Worm (Caenorhabditis elegans): ENCODE data around the gene seip-1.

The seip-1 gene

ce11 chrV:6030559-6030975 is 22.5 kb downstream of the seip-1 start (continued):
- TF ChIP-seq elt-2 (tag; optimal IDR thresholded peaks at IDR 0.05) (no peak), unc-86 (tag; optimal IDR thresholded peaks at IDR 0.05) (no peak), aly-2 (tag; optimal IDR thresholded peaks at IDR 0.05) (no peak), tbx-2 (tag; optimal IDR thresholded peaks at IDR 0.05) (peak; percentile 6), lin-15B (tag; optimal IDR thresholded peaks at IDR 0.05) (no peak), hpl-2 (GFP tag; optimal IDR thresholded peaks at IDR 0.05) (no peak)

- TF ChIP-seq lin-13 (GFP tag; optimal IDR thresholded peaks at IDR 0.05) (no peak), nhr-85 (tag) (peak; percentile 3), blmp-1 (tag; optimal IDR thresholded peaks at IDR 0.05) (peak; percentile 17), irx-1 (tag; optimal IDR thresholded peaks at IDR 0.05) (no peak)
These were observed 31.0 kb downstream of the seip-1 start for ce11 chrV:6022076-6022475.

- TF ChIP-seq Y116A8C.19 (tag; optimal IDR thresholded peaks at IDR 0.05; ENCODE audit: borderline replicate concordance), result no peak
- TF ChIP-seq ztf-4 (tag; optimal IDR thresholded peaks at IDR 0.05), result no peak
- TF ChIP-seq ama-1 (optimal IDR thresholded peaks at IDR 0.05), result peak; percentile 85
- no peak for TF ChIP-seq nhr-90 (tag; optimal IDR thresholded peaks at IDR 0.05; ENCODE audit: poor library complexity)
- peak; percentile 16 for TF ChIP-seq nhr-71 (tag; optimal IDR thresholded peaks at IDR 0.05)
- peak; percentile 13 for TF ChIP-seq elt-2 (tag; optimal IDR thresholded peaks at IDR 0.05)
- no peak for TF ChIP-seq C04F5.9 (tag; optimal IDR thresholded peaks at IDR 0.05)
- TF ChIP-seq mdl-1 (tag; optimal IDR thresholded peaks at IDR 0.05), result no peak
- TF ChIP-seq grh-1 (GFP tag; IDR thresholded peaks at IDR 0.05), result no peak
- no peak for TF ChIP-seq nhr-77 (tag; optimal IDR thresholded peaks at IDR 0.05)
- no peak for TF ChIP-seq nhr-28 (tag; optimal IDR thresholded peaks at IDR 0.05)
These were observed 34.0 kb downstream of the seip-1 start, which contains the start of gene picc-1 for ce11 chrV:6018944-6019450. Gene picc-1, plus strand, starts transcription at chrV:6018994.

ce11 chrV:6017630-6018029 is 35.4 kb downstream of the seip-1 start, which contains the start of the genes rpt-2 and aps-1:
Gene rpt-2, minus strand, starts transcription at chrV:6017669.
Gene aps-1, plus strand, starts transcription at chrV:6017970.
- peak; percentile 63 for TF ChIP-seq sox-4 (tag; optimal IDR thresholded peaks at IDR 0.05)
- TF ChIP-seq ama-1 (optimal IDR thresholded peaks at IDR 0.05), result peak; percentile 60
- no peak for TF ChIP-seq nhr-12 (tag; optimal IDR thresholded peaks at IDR 0.05)
- TF ChIP-seq swsn-7 (tag; optimal IDR thresholded peaks at IDR 0.05), result peak; percentile 87
- no peak for TF ChIP-seq pax-3 (tag; optimal IDR thresholded peaks at IDR 0.05)
- peak in 1 of 2 experiments; percentile 80 for TF ChIP-seq mdl-1 (tag; optimal IDR thresholded peaks at IDR 0.05)
- TF ChIP-seq nhr-28 (tag; optimal IDR thresholded peaks at IDR 0.05), result no peak
- TF ChIP-seq nhr-47 (tag; optimal IDR thresholded peaks at IDR 0.05), result peak; percentile 90
- peak; percentile 96 for TF ChIP-seq mep-1 (tag; optimal IDR thresholded peaks at IDR 0.05)
- peak; percentile 76 to 85 (median 83) for TF ChIP-seq dpl-1 (GFP tag; optimal IDR thresholded peaks at IDR 0.05)
- TF ChIP-seq nhr-19 (GFP tag; conservative IDR thresholded peaks at IDR 0.05), result peak; percentile 85
- TF ChIP-seq unc-130 (tag; optimal IDR thresholded peaks at IDR 0.05), result peak; percentile 95
- no peak for TF ChIP-seq hlh-17 (GFP tag; optimal IDR thresholded peaks at IDR 0.05; ENCODE audit: borderline replicate concordance)
- TF ChIP-seq mef-2 (tag; optimal IDR thresholded peaks at IDR 0.05), result no peak
- TF ChIP-seq unc-86 (tag; optimal IDR thresholded peaks at IDR 0.05), result peak; percentile 79
- TF ChIP-seq irx-1 (tag; optimal IDR thresholded peaks at IDR 0.05), result peak; percentile 81
- TF ChIP-seq nhr-77 (tag; optimal IDR thresholded peaks at IDR 0.05), result peak; percentile 75
- peak; percentile 94 for TF ChIP-seq C16A3.4 (tag; optimal IDR thresholded peaks at IDR 0.05)
- no peak for TF ChIP-seq nhr-84 (tag; optimal IDR thresholded peaks at IDR 0.05)
- no peak for TF ChIP-seq unc-98 (GFP tag; IDR thresholded peaks at IDR 0.05)
- TF ChIP-seq zag-1 (tag; optimal IDR thresholded peaks at IDR 0.05), result no peak
- peak; percentile 57 for TF ChIP-seq jun-1 (tag; optimal IDR thresholded peaks at IDR 0.05)
- TF ChIP-seq ztf-11 (tag; optimal IDR thresholded peaks at IDR 0.05), result peak in 1 of 2 experiments; percentile 69
- TF ChIP-seq blmp-1 (tag; optimal IDR thresholded peaks at IDR 0.05), result peak; percentile 85
- TF ChIP-seq aly-2 (tag; optimal IDR thresholded peaks at IDR 0.05), result peak; percentile 75
- TF ChIP-seq tlp-1 (tag; optimal IDR thresholded peaks at IDR 0.05), result no peak
- no peak for TF ChIP-seq fos-1 (tag; optimal IDR thresholded peaks at IDR 0.05)
- TF ChIP-seq pag-3 (tag; optimal IDR thresholded peaks at IDR 0.05; ENCODE audit: borderline replicate concordance, insufficient read depth), result peak; percentile 46
- peak; percentile 45 for TF ChIP-seq C04F5.9 (tag; optimal IDR thresholded peaks at IDR 0.05)
- peak; percentile 40 for TF ChIP-seq ztf-4 (tag; optimal IDR thresholded peaks at IDR 0.05)
- TF ChIP-seq sptf-1 (tag; optimal IDR thresholded peaks at IDR 0.05), result no peak
- peak; percentile 57 for TF ChIP-seq lir-3 (tag; optimal IDR thresholded peaks at IDR 0.05; ENCODE audit: poor library complexity)
- no peak for TF ChIP-seq mab-9 (GFP tag; IDR thresholded peaks at IDR 0.05)
- TF ChIP-seq egl-27 (tag; optimal IDR thresholded peaks at IDR 0.05), result no peak
- TF ChIP-seq nhr-71 (tag; optimal IDR thresholded peaks at IDR 0.05), result peak; percentile 92
- TF ChIP-seq skn-1 (tag; optimal IDR thresholded peaks at IDR 0.05), result peak; percentile 100
